Fruit fly (Drosophila melanogaster) whole organism, embryonic: ENCODE data around the gene Pdhb.

Experiments
- CG10321 ChIP-seq: fragments of 200-800 bp; sonication (Bioruptor generic); IDR thresholded peaks from 2 replicates; pipeline ENCODE4 v1.3.6; 2022; ENCODE audit warnings: missing biosample characterization, missing genetic modification characterization
- CG10431 ChIP-seq: fragments of 200-800 bp; sonication (Bioruptor generic); optimal IDR thresholded peaks from 3 replicates; lab custom pipeline; 2018; ENCODE audit warnings: missing biosample characterization, mild to moderate bottlenecking, missing genetic modification characterization
- CG12236 ChIP-seq: fragments of 200-800 bp; sonication (Bioruptor generic); optimal IDR thresholded peaks from 2 replicates; lab custom pipeline; 2016; ENCODE audit warnings: missing biosample characterization, missing genetic modification characterization
- CG12299 ChIP-seq: fragments of 200-800 bp; sonication (Bioruptor generic); optimal IDR thresholded peaks from 2 replicates; lab custom pipeline; 2018; ENCODE audit warnings: missing biosample characterization, mild to moderate bottlenecking, missing genetic modification characterization
- CG14441 ChIP-seq: fragments of 200-800 bp; sonication (Bioruptor generic); IDR thresholded peaks from 2 replicates; pipeline ENCODE4 v1.3.6; 2022; ENCODE audit warnings: missing biosample characterization, missing genetic modification characterization
- CG15479 ChIP-seq: fragments of 200-800 bp; sonication (Bioruptor generic); optimal IDR thresholded peaks from 3 replicates; lab custom pipeline; 2019; ENCODE audit warnings: missing biosample characterization, mild to moderate bottlenecking, missing genetic modification characterization, moderate library complexity
- CG1603 ChIP-seq: fragments of 200-800 bp; sonication (Bioruptor generic); optimal IDR thresholded peaks from 2 replicates; lab custom pipeline; 2019; ENCODE audit warnings: missing biosample characterization, mild to moderate bottlenecking, missing genetic modification characterization, moderate library complexity
- CG18476 ChIP-seq: fragments of 200-800 bp; sonication (Bioruptor generic); optimal IDR thresholded peaks from 2 replicates; lab custom pipeline; 2016; ENCODE audit warnings: missing biosample characterization, mild to moderate bottlenecking, missing genetic modification characterization
- CG18764 ChIP-seq: fragments of 200-800 bp; sonication (Bioruptor generic); optimal IDR thresholded peaks from 3 replicates; lab custom pipeline; 2016; ENCODE audit warnings: missing biosample characterization, missing genetic modification characterization
- CG2120 ChIP-seq: fragments of 200-800 bp; sonication (Bioruptor generic); optimal IDR thresholded peaks from 3 replicates; lab custom pipeline; 2016; ENCODE audit warnings: missing biosample characterization, missing genetic modification characterization
- CG34376 ChIP-seq: fragments of 200-800 bp; sonication (Bioruptor generic); optimal IDR thresholded peaks from 2 replicates; lab custom pipeline; 2018; ENCODE audit warnings: missing biosample characterization, mild to moderate bottlenecking, missing genetic modification characterization
- CG3995 ChIP-seq: fragments of 200-800 bp; sonication (Bioruptor generic); optimal IDR thresholded peaks from 3 replicates; lab custom pipeline; 2016; ENCODE audit warnings: missing biosample characterization, missing genetic modification characterization
- CG6654 ChIP-seq: fragments of 200-800 bp; sonication (Bioruptor generic); optimal IDR thresholded peaks from 2 replicates; lab custom pipeline; 2017; ENCODE audit warnings: missing biosample characterization, mild to moderate bottlenecking, missing genetic modification characterization
- CG6689 ChIP-seq: fragments of 200-800 bp; sonication (Bioruptor generic); IDR thresholded peaks from 2 replicates; pipeline ENCODE4 v1.3.6; 2022; ENCODE audit warnings: missing biosample characterization, missing genetic modification characterization
- CG8924 ChIP-seq: fragments of 200-800 bp; optimal IDR thresholded peaks from 3 replicates; lab custom pipeline; 2019; ENCODE audit warnings: missing biosample characterization, mild to moderate bottlenecking, missing genetic modification characterization, moderate library complexity
- CG9817 ChIP-seq: fragments of 200-800 bp; sonication (Bioruptor generic); optimal IDR thresholded peaks from 2 replicates; lab custom pipeline; 2018; ENCODE audit warnings: missing biosample characterization, mild to moderate bottlenecking, missing genetic modification characterization, moderate library complexity
- Deaf1 ChIP-seq: fragments of 200-800 bp; optimal IDR thresholded peaks from 3 replicates; lab custom pipeline; 2019; ENCODE audit warnings: missing biosample characterization, mild to moderate bottlenecking, missing genetic modification characterization, moderate library complexity
- Dip3 ChIP-seq: fragments of 200-800 bp; sonication (Bioruptor generic); optimal IDR thresholded peaks from 3 replicates; lab custom pipeline; 2016; ENCODE audit warnings: missing biosample characterization, missing genetic modification characterization
- Eip74EF ChIP-seq, 2 experiments: fragments of 200-800 bp in 1 of 2; fragments of >200 bp in 1 of 2; sonication (Bioruptor generic) in 1 of 2; optimal IDR thresholded peaks; 2 replicates each; lab custom pipeline; 2017 to 2019; ENCODE audit warnings: missing biosample characterization in 2 of 2, missing genetic modification characterization in 2 of 2, mild to moderate bottlenecking in 1 of 2, moderate library complexity in 1 of 2
- Fer3 ChIP-seq: fragments of 200-800 bp; sonication (Bioruptor generic); optimal IDR thresholded peaks from 2 replicates; lab custom pipeline; 2018; ENCODE audit warnings: missing biosample characterization, mild to moderate bottlenecking, missing genetic modification characterization, moderate library complexity
- H2.0 ChIP-seq: fragments of 200-800 bp; sonication (Bioruptor generic); IDR thresholded peaks from 2 replicates; pipeline ENCODE4 v1.3.6; 2022; ENCODE audit warnings: missing biosample characterization, missing genetic modification characterization
- Lhr ChIP-seq: fragments of 200-800 bp; sonication (Bioruptor generic); optimal IDR thresholded peaks from 3 replicates; lab custom pipeline; 2017; ENCODE audit warnings: mild to moderate bottlenecking, missing biosample characterization, missing genetic modification reagents, missing genetic modification characterization
- Lpt ChIP-seq: fragments of >200 bp; optimal IDR thresholded peaks from 2 replicates; lab custom pipeline; 2018; ENCODE audit warnings: missing biosample characterization, missing genetic modification characterization
- Mad ChIP-seq: fragments of 200-800 bp; sonication (Bioruptor generic); optimal IDR thresholded peaks from 2 replicates; lab custom pipeline; 2016; ENCODE audit warnings: missing biosample characterization, missing genetic modification characterization
- Oli ChIP-seq: fragments of 200-800 bp; sonication (Bioruptor generic); optimal IDR thresholded peaks from 2 replicates; lab custom pipeline; 2018; ENCODE audit warnings: missing biosample characterization, mild to moderate bottlenecking, missing genetic modification characterization, moderate library complexity
- Poxn ChIP-seq: fragments of 200-800 bp; sonication (Bioruptor generic); IDR thresholded peaks from 2 replicates; pipeline ENCODE4 v1.3.6; 2022; ENCODE audit warnings: missing biosample characterization, missing genetic modification characterization
- Xrp1 ChIP-seq: fragments of 200-800 bp; sonication (Bioruptor generic); IDR thresholded peaks from 2 replicates; pipeline ENCODE4 v1.3.6; 2022; ENCODE audit warnings: missing biosample characterization, missing genetic modification characterization
- YL-1 ChIP-seq: fragments of 200-800 bp; sonication (Bioruptor generic); optimal IDR thresholded peaks from 3 replicates; lab custom pipeline; 2017; ENCODE audit warnings: missing biosample characterization, mild to moderate bottlenecking, missing genetic modification characterization
- bab2 ChIP-seq: fragments of 200-800 bp; sonication (Bioruptor generic); optimal IDR thresholded peaks from 2 replicates; lab custom pipeline; 2016; ENCODE audit warnings: missing biosample characterization, missing genetic modification characterization
- disco-r ChIP-seq: fragments of 200-800 bp; sonication (Bioruptor generic); optimal IDR thresholded peaks from 2 replicates; lab custom pipeline; 2016; ENCODE audit warnings: missing biosample characterization, missing genetic modification characterization
- dmrt99B ChIP-seq: fragments of 200-800 bp; sonication (Bioruptor generic); optimal IDR thresholded peaks from 2 replicates; lab custom pipeline; 2018; ENCODE audit warnings: missing biosample characterization, mild to moderate bottlenecking, missing genetic modification characterization, moderate library complexity
- dpn ChIP-seq, 2 experiments: fragments of 200-800 bp; sonication (Bioruptor generic); optimal IDR thresholded peaks; 3 replicates each; lab custom pipeline; 2016; ENCODE audit warnings: missing biosample characterization in 2 of 2, missing genetic modification characterization in 2 of 2
- fd96Cb ChIP-seq: fragments of 200-800 bp; sonication (Bioruptor generic); optimal IDR thresholded peaks from 2 replicates; lab custom pipeline; 2018; ENCODE audit warnings: missing biosample characterization, mild to moderate bottlenecking, missing genetic modification characterization, moderate library complexity
- fu2 ChIP-seq: fragments of 200-800 bp; sonication (Bioruptor generic); optimal IDR thresholded peaks from 2 replicates; lab custom pipeline; 2016; ENCODE audit warnings: missing biosample characterization, missing genetic modification characterization
- gce ChIP-seq: fragments of 200-800 bp; sonication (Bioruptor generic); IDR thresholded peaks from 3 replicates; pipeline ENCODE4 v1.3.6; 2022; ENCODE audit warnings: missing biosample characterization, missing genetic modification characterization
- gcm ChIP-seq: fragments of 200-800 bp; sonication (Bioruptor generic); optimal IDR thresholded peaks from 2 replicates; lab custom pipeline; 2019; ENCODE audit warnings: missing biosample characterization, mild to moderate bottlenecking, missing genetic modification characterization, moderate library complexity
- gro ChIP-seq: fragments of 200-800 bp; sonication (Bioruptor generic); optimal IDR thresholded peaks from 2 replicates; lab custom pipeline; 2016; ENCODE audit warnings: missing biosample characterization, missing genetic modification characterization
- gsb-n ChIP-seq: fragments of 200-800 bp; sonication (Bioruptor generic); optimal IDR thresholded peaks from 3 replicates; lab custom pipeline; 2018; ENCODE audit warnings: missing biosample characterization, mild to moderate bottlenecking, missing genetic modification characterization
- jumu ChIP-seq: fragments of 200-800 bp; sonication (Bioruptor generic); optimal IDR thresholded peaks from 3 replicates; lab custom pipeline; 2016; ENCODE audit warnings: missing biosample characterization, missing genetic modification characterization
- lilli ChIP-seq: fragments of 200-800 bp; sonication (Bioruptor generic); optimal IDR thresholded peaks from 3 replicates; lab custom pipeline; 2016; ENCODE audit warnings: missing biosample characterization, missing genetic modification characterization
- mirr ChIP-seq: fragments of 200-800 bp; sonication (Bioruptor generic); optimal IDR thresholded peaks from 3 replicates; lab custom pipeline; 2018; ENCODE audit warnings: missing biosample characterization, mild to moderate bottlenecking, missing genetic modification characterization
- pita ChIP-seq: fragments of 200-800 bp; sonication (Bioruptor generic); optimal IDR thresholded peaks from 2 replicates; lab custom pipeline; 2017; ENCODE audit warnings: missing biosample characterization, mild to moderate bottlenecking, missing genetic modification characterization
- psq ChIP-seq: fragments of 200-800 bp; sonication (Bioruptor generic); optimal IDR thresholded peaks from 2 replicates; lab custom pipeline; 2017; ENCODE audit warnings: missing biosample characterization, missing genetic modification characterization
- ranshi ChIP-seq: fragments of 200-800 bp; sonication (Bioruptor generic); IDR thresholded peaks from 2 replicates; pipeline ENCODE4 v1.3.6; 2022; ENCODE audit warnings: missing biosample characterization, missing genetic modification characterization
- scrt ChIP-seq: fragments of 200-800 bp; sonication (Bioruptor generic); optimal IDR thresholded peaks from 2 replicates; lab custom pipeline; 2018; ENCODE audit warnings: missing biosample characterization, mild to moderate bottlenecking, missing genetic modification characterization, moderate library complexity
- seq ChIP-seq: fragments of 200-800 bp; sonication (Bioruptor generic); IDR thresholded peaks from 2 replicates; pipeline ENCODE4 v1.3.6; 2022; ENCODE audit warnings: missing biosample characterization, missing genetic modification characterization
- stwl ChIP-seq: fragments of 200-800 bp; sonication (Bioruptor generic); optimal IDR thresholded peaks from 3 replicates; lab custom pipeline; 2018; ENCODE audit warnings: missing biosample characterization, mild to moderate bottlenecking, missing genetic modification characterization, moderate library complexity
- trem ChIP-seq: fragments of 200-800 bp; optimal IDR thresholded peaks from 3 replicates; lab custom pipeline; 2019; ENCODE audit warnings: missing biosample characterization, mild to moderate bottlenecking, missing genetic modification characterization, moderate library complexity
- yki ChIP-seq: fragments of >200 bp; optimal IDR thresholded peaks from 3 replicates; lab custom pipeline; 2018
- z ChIP-seq: fragments of 200-800 bp; sonication (Bioruptor generic); IDR thresholded peaks from 3 replicates; pipeline ENCODE4 v1.3.6; 2022; ENCODE audit warnings: missing biosample characterization, missing genetic modification characterization

The Pdhb gene

dm6 chr3R:29068430-29069207, 44.3 kb upstream of the Pdhb start (continued):
- TF ChIP-seq jumu (GFP tag; lab: Kevin White, UChicago): no peak
- TF ChIP-seq psq (GFP tag; lab: Kevin White, UChicago): no peak
- TF ChIP-seq CG9817: peak; percentile 42
- peak; percentile 45 for TF ChIP-seq bab2 (GFP tag; lab: Kevin White, UChicago)
- no peak for TF ChIP-seq CG15479
- TF ChIP-seq dpn (GFP tag; optimal IDR thresholded peaks at IDR 0.05; lab: Kevin White, UChicago): peak; percentile 12 to 39
- no peak for TF ChIP-seq fu2 (GFP tag; lab: Kevin White, UChicago)
- TF ChIP-seq mirr (GFP tag; lab: Kevin White, UChicago): no peak
- TF ChIP-seq Dip3: peak; percentile 14
- no peak for TF ChIP-seq Deaf1 (tag; lab: Kevin White, UChicago)
- TF ChIP-seq CG34376: peak; percentile 23
- peak; percentile 28 for TF ChIP-seq gro
- peak; percentile 22 for TF ChIP-seq scrt (GFP tag; lab: Kevin White, UChicago)
- TF ChIP-seq z (GFP tag; lab: Robert Waterston, UW): no peak
- TF ChIP-seq gsb-n (tag; lab: Kevin White, UChicago): no peak
- no peak for TF ChIP-seq disco-r (GFP tag; lab: Kevin White, UChicago)
- no peak for TF ChIP-seq Poxn
- TF ChIP-seq CG18764 (GFP tag; lab: Kevin White, UChicago): no peak
- TF ChIP-seq Lhr (GFP tag; lab: Kevin White, UChicago): no peak
- no peak for TF ChIP-seq YL-1
- TF ChIP-seq pita (GFP tag; lab: Kevin White, UChicago): no peak
- TF ChIP-seq gcm: peak; percentile 18
- TF ChIP-seq CG2120: peak; percentile 69
- no peak for TF ChIP-seq CG10431 (GFP tag; lab: Kevin White, UChicago)
- TF ChIP-seq CG18476: no peak
- 0 out of 2 replicates have a peak, but pooled peaks have one; percentile 7 for TF ChIP-seq ranshi (GFP tag; lab: Robert Waterston, UW)
- TF ChIP-seq CG12236 (GFP tag; lab: Kevin White, UChicago): no peak
- TF ChIP-seq Eip74EF (GFP tag; optimal IDR thresholded peaks at IDR 0.05; lab: Kevin White, UChicago): no peak
- TF ChIP-seq H2.0: peak; percentile 50; the same call in 1 of the 2 replicates
- peak; percentile 61 for TF ChIP-seq dmrt99B (tag; lab: Kevin White, UChicago)
- TF ChIP-seq yki: no peak
- TF ChIP-seq Mad (GFP tag; lab: Kevin White, UChicago): no peak
- no peak for TF ChIP-seq CG10321 (GFP tag; lab: Robert Waterston, UW)
- peak; percentile 17 for TF ChIP-seq fd96Cb (tag; lab: Kevin White, UChicago)
- peak; percentile 49 for TF ChIP-seq Fer3 (tag; lab: Kevin White, UChicago)
- peak; percentile 61 for TF ChIP-seq CG1603 (tag; lab: Kevin White, UChicago)
- TF ChIP-seq trem: no peak
- no peak for TF ChIP-seq Lpt
- TF ChIP-seq CG6689: peak; percentile 55
- peak; percentile 50 for TF ChIP-seq stwl (tag; lab: Kevin White, UChicago)
- TF ChIP-seq gce (GFP tag; lab: Robert Waterston, UW): 0 out of 3 replicates have a peak, but pooled peaks have one; percentile 31
- no peak for TF ChIP-seq CG6654 (GFP tag; lab: Kevin White, UChicago)
- peak; percentile 16 for TF ChIP-seq CG12299
- TF ChIP-seq lilli: peak; percentile 43
- no peak for TF ChIP-seq seq (GFP tag; lab: Robert Waterston, UW)
- TF ChIP-seq CG3995 (GFP tag; lab: Kevin White, UChicago): no peak
- peak; percentile 49 for TF ChIP-seq Oli (tag; lab: Kevin White, UChicago)
- peak; percentile 42 for TF ChIP-seq CG14441
- peak; percentile 62 for TF ChIP-seq Xrp1 (GFP tag; lab: Robert Waterston, UW)
- TF ChIP-seq CG8924 (tag; lab: Kevin White, UChicago): peak; percentile 28
